Fruit fly (Drosophila melanogaster): ENCODE measurements around the gene CG12682.

DNA sequence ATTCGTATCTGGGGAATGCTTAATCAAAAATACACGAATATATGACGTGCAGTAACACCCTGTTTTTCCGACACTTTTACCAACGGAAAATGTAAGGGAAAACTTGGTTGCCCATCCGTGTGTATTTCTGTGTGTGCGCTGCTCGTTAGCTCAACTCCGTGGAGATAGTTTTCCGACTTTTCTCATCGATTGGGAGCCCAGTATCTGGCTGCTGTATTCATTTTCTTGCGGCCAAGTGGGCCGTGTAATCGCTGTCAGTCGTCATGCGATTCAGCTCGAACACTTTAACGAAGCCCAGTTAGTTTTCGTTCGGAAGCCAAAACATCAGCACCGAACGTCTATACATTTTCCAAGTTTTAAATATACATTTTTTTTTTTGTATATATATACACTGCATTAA lies 49.6 kb downstream of the CG12682 start, which contains the start of gene boil:
- TF ChIP-seq cyc (GFP tag; optimal IDR thresholded peaks at IDR 0.05) (no peak), CG6163 (GFP tag; IDR thresholded peaks at IDR 0.05) (no peak), CG6808 (GFP tag; optimal IDR thresholded peaks at IDR 0.05) (no peak), CG4318 (GFP tag; optimal IDR thresholded peaks at IDR 0.05) (no peak), dac (GFP tag; optimal IDR thresholded peaks at IDR 0.05) (no peak), Lpt (GFP tag; optimal IDR thresholded peaks at IDR 0.05) (no peak), Gug (GFP tag; IDR thresholded peaks at IDR 0.05) (no peak), acj6 (GFP tag; optimal IDR thresholded peaks at IDR 0.05) (no peak), achi (GFP tag; optimal IDR thresholded peaks at IDR 0.05) (no peak), CG9139 (GFP tag; optimal IDR thresholded peaks at IDR 0.05) (no peak), Met (GFP tag; optimal IDR thresholded peaks at IDR 0.05) (no peak), Eip78C (GFP tag) (no peak), dsx (GFP tag; optimal IDR thresholded peaks at IDR 0.05; ENCODE audit: poor library complexity, severe bottlenecking) (no peak)
